Worm (Caenorhabditis elegans) whole organism, L4 larva: ENCODE measurements around the gene zmp-2.
"Not testable (repeated sequence)": the region's sequence is repeated elsewhere in the genome, so short reads cannot be mapped to it uniquely, and the experiment has no call there.

Experiments
- Y105C5A.15 ChIP-seq: fragments of 200-800 bp; sonication (Bioruptor generic); IDR thresholded peaks from 2 replicates; pipeline ENCODE4 v1.3.6; 2022; ENCODE audit warnings: missing genetic modification characterization, missing compliant biosample characterization
- ceh-32 ChIP-seq: sonication (generic microtip); optimal IDR thresholded peaks from 2 replicates; lab custom pipeline; 2016; ENCODE audit warnings: mild to moderate bottlenecking, missing genetic modification characterization, missing compliant biosample characterization; ENCODE audit not compliant: poor library complexity
- ceh-62 ChIP-seq: sonication (generic microtip); optimal IDR thresholded peaks from 2 replicates; lab custom pipeline; 2017; ENCODE audit warnings: missing biosample characterization, missing genetic modification characterization
- ceh-82 ChIP-seq: sonication (generic microtip); optimal IDR thresholded peaks from 2 replicates; lab custom pipeline; 2017; ENCODE audit warnings: missing biosample characterization, missing genetic modification characterization
- ces-1 ChIP-seq: fragments of 150-350 bp; sonication (generic microtip); optimal IDR thresholded peaks from 4 replicates; lab custom pipeline; 2014; ENCODE audit warnings: missing biosample characterization, missing genetic modification reagents, missing genetic modification characterization
- ctbp-1 ChIP-seq: fragments of 200-800 bp; sonication (Bioruptor generic); IDR thresholded peaks from 2 replicates; pipeline ENCODE4 v1.3.6; 2022; ENCODE audit warnings: missing genetic modification reagents, missing genetic modification characterization, missing compliant biosample characterization
- daf-12 ChIP-seq: fragments of 150-350 bp; optimal IDR thresholded peaks from 2 replicates; lab custom pipeline; 2014; ENCODE audit warnings: missing biosample characterization, missing genetic modification reagents, missing genetic modification characterization
- daf-16 ChIP-seq, 3 experiments: sonication (generic microtip); optimal IDR thresholded peaks; 2 replicates each; lab custom pipeline; 2016 to 2017; ENCODE audit warnings: missing genetic modification characterization in 3 of 3, missing genetic modification reagents in 3 of 3, mild to moderate bottlenecking in 2 of 3, missing compliant biosample characterization in 2 of 3, missing biosample characterization in 1 of 3, moderate library complexity in 1 of 3
- dmd-6 ChIP-seq: fragments of 200-800 bp; sonication (Bioruptor generic); IDR thresholded peaks from 2 replicates; pipeline ENCODE4 v1.3.6; 2022; ENCODE audit warnings: missing genetic modification reagents, missing genetic modification characterization, missing compliant biosample characterization
- dpl-1 ChIP-seq: fragments of 150-350 bp; optimal IDR thresholded peaks from 2 replicates; lab custom pipeline; 2014; ENCODE audit warnings: missing biosample characterization, missing genetic modification reagents, missing genetic modification characterization
- dve-1 ChIP-seq: sonication (generic microtip); optimal IDR thresholded peaks from 2 replicates; lab custom pipeline; 2017; ENCODE audit warnings: antibody characterized with exemption, mild to moderate bottlenecking, missing genetic modification characterization, missing compliant biosample characterization; ENCODE audit not compliant: insufficient read depth
- gei-8 ChIP-seq: fragments of 200-800 bp; sonication (Bioruptor generic); optimal IDR thresholded peaks from 2 replicates; lab custom pipeline; 2018; ENCODE audit warnings: mild to moderate bottlenecking, missing genetic modification characterization, missing compliant biosample characterization
- hif-1 ChIP-seq, 2 experiments: sonication (generic microtip); optimal IDR thresholded peaks; 2 replicates each; lab custom pipeline; 2016 to 2017; ENCODE audit warnings: missing compliant biosample characterization in 2 of 2, missing genetic modification characterization in 2 of 2, missing genetic modification reagents in 2 of 2, missing genotype in 2 of 2, mild to moderate bottlenecking in 1 of 2
- lin-1 ChIP-seq: fragments of 200-800 bp; sonication (Bioruptor generic); IDR thresholded peaks from 2 replicates; pipeline ENCODE4 v1.3.6; 2022; ENCODE audit warnings: missing genetic modification reagents, missing genetic modification characterization, missing compliant biosample characterization
- lin-15B ChIP-seq: fragments of 150-350 bp; sonication (generic microtip); optimal IDR thresholded peaks from 3 replicates; lab custom pipeline; 2014; ENCODE audit warnings: missing biosample characterization, missing genetic modification characterization
- lin-29 ChIP-seq: fragments of 200-800 bp; sonication (Bioruptor generic); IDR thresholded peaks from 2 replicates; pipeline ENCODE4 v1.3.6; 2022; ENCODE audit warnings: missing genetic modification reagents, missing genetic modification characterization, missing compliant biosample characterization
- lir-3 ChIP-seq: sonication (generic microtip); optimal IDR thresholded peaks from 2 replicates; lab custom pipeline; 2016; ENCODE audit warnings: mild to moderate bottlenecking, missing genetic modification characterization, missing compliant biosample characterization
- lsy-2 ChIP-seq, 2 experiments: fragments of 150-350 bp in 1 of 2; sonication (generic microtip) in 1 of 2; optimal IDR thresholded peaks; 2 replicates each; lab custom pipeline; 2014 to 2017; ENCODE audit warnings: missing biosample characterization in 2 of 2, missing genetic modification characterization in 2 of 2
- mes-2 ChIP-seq: sonication (generic microtip); optimal IDR thresholded peaks from 2 replicates; lab custom pipeline; 2016; ENCODE audit warnings: missing genotype, mild to moderate bottlenecking, missing genetic modification characterization, missing compliant biosample characterization; ENCODE audit not compliant: poor library complexity, severe bottlenecking
- mxl-3 ChIP-seq: fragments of 200-800 bp; sonication (Bioruptor generic); optimal IDR thresholded peaks from 2 replicates; lab custom pipeline; 2018; ENCODE audit warnings: mild to moderate bottlenecking, missing genetic modification characterization, missing compliant biosample characterization
- nhr-10 ChIP-seq: fragments of 150-350 bp; optimal IDR thresholded peaks from 2 replicates; lab custom pipeline; 2014; ENCODE audit warnings: missing biosample characterization, missing genetic modification characterization
- nhr-111 ChIP-seq: fragments of 200-800 bp; sonication (Bioruptor generic); optimal IDR thresholded peaks from 2 replicates; lab custom pipeline; 2018; ENCODE audit warnings: mild to moderate bottlenecking, missing genetic modification characterization, missing compliant biosample characterization
- nhr-28 ChIP-seq: fragments of 150-350 bp; optimal IDR thresholded peaks from 2 replicates; lab custom pipeline; 2014; ENCODE audit warnings: missing biosample characterization, missing genetic modification characterization
- nhr-48 ChIP-seq: sonication (generic microtip); optimal IDR thresholded peaks from 2 replicates; lab custom pipeline; 2016; ENCODE audit warnings: mild to moderate bottlenecking, missing genetic modification characterization, missing compliant biosample characterization
- pha-4 ChIP-seq, 2 experiments: fragments of 150-350 bp in 1 of 2; fragments of 200-800 bp in 1 of 2; sonication (Bioruptor generic) in 1 of 2; IDR thresholded peaks in 1 of 2; optimal IDR thresholded peaks in 1 of 2; 2 replicates each; pipeline versions ENCODE4 v1.3.6 to Lab custom; 2014 to 2022; ENCODE audit warnings: missing genetic modification characterization in 2 of 2, missing genetic modification reagents in 2 of 2, missing biosample characterization in 1 of 2, missing compliant biosample characterization in 1 of 2
- rbr-2 ChIP-seq: sonication (generic microtip); optimal IDR thresholded peaks from 2 replicates; lab custom pipeline; 2016; ENCODE audit warnings: missing genotype, missing genetic modification characterization, missing compliant biosample characterization
- skn-1 ChIP-seq: fragments of 150-350 bp; optimal IDR thresholded peaks from 2 replicates; lab custom pipeline; 2014; ENCODE audit warnings: missing biosample characterization, missing genetic modification characterization
- snpc-1.2 ChIP-seq: fragments of 200-800 bp; sonication (Bioruptor generic); IDR thresholded peaks from 2 replicates; pipeline ENCODE4 v1.3.6; 2022; ENCODE audit warnings: missing genetic modification reagents, missing genetic modification characterization, missing compliant biosample characterization
- tra-1 ChIP-seq: fragments of 200-800 bp; sonication (Bioruptor generic); IDR thresholded peaks from 2 replicates; pipeline ENCODE4 v1.3.6; 2022; ENCODE audit warnings: missing genetic modification reagents, missing genetic modification characterization, missing compliant biosample characterization
- unc-62 ChIP-seq, 3 experiments: fragments of 150-350 bp in 1 of 3; sonication (generic microtip); optimal IDR thresholded peaks in 2 of 3; peaks in 1 of 3; 1 replicate in 1 of 3; 2 replicates in 2 of 3; lab custom pipeline; 2014 to 2017; ENCODE audit warnings: missing biosample characterization in 3 of 3, missing genetic modification characterization in 3 of 3, missing genetic modification reagents in 3 of 3, missing genotype in 1 of 3
- zfp-2 ChIP-seq: sonication (generic microtip); optimal IDR thresholded peaks from 2 replicates; lab custom pipeline; 2016; ENCODE audit warnings: mild to moderate bottlenecking, missing genetic modification characterization, missing compliant biosample characterization
- zip-11 ChIP-seq: fragments of 200-800 bp; sonication (Bioruptor generic); IDR thresholded peaks from 2 replicates; pipeline ENCODE4 v1.3.6; 2022; ENCODE audit warnings: missing genetic modification characterization, missing compliant biosample characterization
- zip-2 ChIP-seq: fragments of 150-350 bp; optimal IDR thresholded peaks from 2 replicates; lab custom pipeline; 2014; ENCODE audit warnings: missing biosample characterization, missing genetic modification characterization

Gene zmp-2

ce11 chrIII:2603671-2604070 is 32.5 kb upstream of the zmp-2 start, which contains the start of gene Y71H2B.11:
Y71H2B.11 (plus strand) TSS chrIII:2603971.
- TF ChIP-seq hif-1 (tag; optimal IDR thresholded peaks at IDR 0.05; lab: Kevin White, UChicago) (no peak), lin-29 (GFP tag; lab: Robert Waterston, UW) (no peak), zip-2 (no peak), ctbp-1 (no peak), rbr-2 (tag; lab: Kevin White, UChicago) (no peak), Y105C5A.15 (GFP tag; lab: Robert Waterston, UW) (no peak), zip-11 (GFP tag; lab: Robert Waterston, UW) (no peak)

- not testable (repeated sequence) for TF ChIP-seq ceh-82 (tag; lab: Kevin White, UChicago); pha-4 (GFP tag; IDR thresholded peaks at IDR 0.05; lab: Robert Waterston, UW); pha-4 (tag; optimal IDR thresholded peaks at IDR 0.05; lab: Kevin White, UChicago); nhr-10
- TF ChIP-seq, all 104 proteins: peak for 0; not testable (repeated sequence) for 104
Observed at ce11 chrIII:2607717-2608116, 28.5 kb upstream of the zmp-2 start, which contains the start of gene Y71H2B.5. Y71H2B.5 (plus strand) TSS chrIII:2608017.

ce11 chrIII:2616212-2616611 is 20.0 kb upstream of the zmp-2 start:
- TF ChIP-seq ceh-32 (tag; lab: Kevin White, UChicago), result no peak
- peak in 1 of 2 experiments; percentile 95 for TF ChIP-seq unc-62 (GFP tag; optimal IDR thresholded peaks at IDR 0.05 in 1 of 2; lab: Kevin White, UChicago)
- no peak for TF ChIP-seq unc-62 (tag; optimal IDR thresholded peaks at IDR 0.05; lab: Kevin White, UChicago)
- TF ChIP-seq, all 104 proteins: peak for 1

DNA sequence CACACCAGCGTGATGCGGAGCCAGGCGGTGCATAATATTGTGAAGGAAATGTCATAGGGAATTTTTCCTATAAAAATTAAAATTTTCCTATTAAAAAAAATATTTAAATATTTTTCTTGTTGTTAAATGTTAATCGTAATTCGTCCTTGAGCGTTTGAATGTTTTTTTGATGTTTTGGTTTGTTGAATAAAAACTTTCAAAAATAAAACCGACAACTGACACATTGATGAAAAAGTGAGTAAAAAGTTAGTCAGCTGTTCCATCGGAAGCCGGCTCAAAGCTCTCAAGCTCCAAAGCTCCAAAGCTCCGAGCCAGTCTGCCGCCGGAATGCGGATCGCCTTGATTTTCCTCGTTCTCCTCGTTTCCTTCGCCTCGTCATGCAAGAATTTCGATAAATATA is 17.5 kb upstream of the zmp-2 start, which contains the start of gene Y71H2B.4:
Gene Y71H2B.4 (plus strand): TSS at position 301 of the 400 bp plus-strand sequence.
- TF ChIP-seq ceh-62 (tag; lab: Kevin White, UChicago) (no peak), gei-8 (GFP tag; lab: Kevin White, UChicago) (no peak), dmd-6 (GFP tag; lab: Robert Waterston, UW) (no peak), skn-1 (tag; lab: Kevin White, UChicago) (no peak), daf-16 (GFP tag; optimal IDR thresholded peaks at IDR 0.05; lab: Kevin White, UChicago) (no peak), daf-16 (tag; optimal IDR thresholded peaks at IDR 0.05; lab: Kevin White, UChicago) (no peak), snpc-1.2 (GFP tag; lab: Robert Waterston, UW) (no peak), lin-29 (GFP tag; lab: Robert Waterston, UW) (no peak)

- TF ChIP-seq gei-8 (GFP tag; lab: Kevin White, UChicago) (no peak), dpl-1 (GFP tag; lab: Kevin White, UChicago) (peak; percentile 19), daf-16 (GFP tag; optimal IDR thresholded peaks at IDR 0.05; lab: Kevin White, UChicago) (no peak), daf-16 (tag; optimal IDR thresholded peaks at IDR 0.05; lab: Kevin White, UChicago) (peak; percentile 15), unc-62 (GFP tag; optimal IDR thresholded peaks at IDR 0.05 in 1 of 2; lab: Kevin White, UChicago) (no peak), unc-62 (tag; optimal IDR thresholded peaks at IDR 0.05; lab: Kevin White, UChicago) (no peak), dve-1 (tag; lab: Kevin White, UChicago) (peak; percentile 1), nhr-28 (tag; lab: Kevin White, UChicago) (no peak), lsy-2 (tag; optimal IDR thresholded peaks at IDR 0.05; lab: Kevin White, UChicago) (peak in 1 of 2 experiments; percentile 24)
Observed at ce11 chrIII:2619559-2619958, 16.6 kb upstream of the zmp-2 start, which contains the start of gene ppfr-4. ppfr-4 (plus strand) TSS chrIII:2619936.

ce11 chrIII:2622870-2623269 is 13.3 kb upstream of the zmp-2 start, which contains the start of gene Y71H2B.2:
Y71H2B.2 (plus strand) TSS chrIII:2623170.
- TF ChIP-seq Y105C5A.15 (GFP tag; lab: Robert Waterston, UW) (no peak), tra-1 (GFP tag; lab: Robert Waterston, UW) (no peak), nhr-10 (no peak), lir-3 (tag; lab: Kevin White, UChicago) (no peak), ces-1 (GFP tag; lab: Kevin White, UChicago) (no peak), nhr-28 (tag; lab: Kevin White, UChicago) (no peak), lin-15B (tag; lab: Kevin White, UChicago) (no peak), daf-12 (tag; lab: Kevin White, UChicago) (no peak), nhr-48 (tag; lab: Kevin White, UChicago) (no peak), nhr-111 (GFP tag; lab: Kevin White, UChicago) (no peak), lin-1 (GFP tag; lab: Robert Waterston, UW) (no peak), ceh-32 (tag; lab: Kevin White, UChicago) (no peak), mxl-3 (no peak), mes-2 (no peak), zfp-2 (no peak)
